Fruit fly (Drosophila melanogaster) whole organism, wandering third instar larva: ENCODE measurements around the gene cact.

Source experiments
- Abd-B ChIP-seq: fragments of >200 bp; optimal IDR thresholded peaks from 2 replicates; lab custom pipeline; 2017; ENCODE audit warnings: missing biosample characterization, missing genetic modification characterization
- CG32264 ChIP-seq: fragments of 200-800 bp; sonication (Bioruptor generic); optimal IDR thresholded peaks from 2 replicates; lab custom pipeline; 2016; ENCODE audit warnings: missing biosample characterization, missing genetic modification characterization
- CG9705 ChIP-seq: fragments of 200-800 bp; sonication (Bioruptor generic); optimal IDR thresholded peaks from 2 replicates; lab custom pipeline; 2018; ENCODE audit warnings: missing biosample characterization, mild to moderate bottlenecking, missing genetic modification characterization
- CrebA ChIP-seq: fragments of 200-800 bp; sonication (Bioruptor generic); optimal IDR thresholded peaks from 2 replicates; lab custom pipeline; 2016; ENCODE audit warnings: missing biosample characterization, mild to moderate bottlenecking, missing genetic modification characterization, borderline replicate concordance
- Dfd ChIP-seq: fragments of >200 bp; optimal IDR thresholded peaks from 2 replicates; lab custom pipeline; 2017; ENCODE audit warnings: missing biosample characterization, missing genetic modification characterization
- Dif ChIP-seq: fragments of 200-275, 200-300 bp; sonication (Bioruptor generic); optimal IDR thresholded peaks from 2 replicates; lab custom pipeline; 2018; ENCODE audit warnings: missing biosample characterization, missing genetic modification characterization; ENCODE audit not compliant: partially characterized antibody
- GATAd ChIP-seq: sonication (Bioruptor generic); optimal IDR thresholded peaks from 2 replicates; lab custom pipeline; 2016; ENCODE audit warnings: missing biosample characterization, missing genetic modification characterization
- HLH106 ChIP-seq: fragments of 200-800 bp; optimal IDR thresholded peaks from 3 replicates; lab custom pipeline; 2019; ENCODE audit warnings: missing biosample characterization, mild to moderate bottlenecking, missing genetic modification characterization, moderate library complexity
- Hnf4 ChIP-seq: fragments of 200-800 bp; sonication (Bioruptor generic); optimal IDR thresholded peaks from 2 replicates; lab custom pipeline; 2016; ENCODE audit warnings: missing biosample characterization, mild to moderate bottlenecking, missing genetic modification characterization
- Hr78 ChIP-seq: fragments of >200 bp; optimal IDR thresholded peaks from 2 replicates; lab custom pipeline; 2017; ENCODE audit warnings: missing biosample characterization, missing genetic modification characterization
- Hr83 ChIP-seq: fragments of 200-300 bp; sonication (Bioruptor generic); optimal IDR thresholded peaks from 2 replicates; lab custom pipeline; 2016; ENCODE audit warnings: missing biosample characterization, mild to moderate bottlenecking, missing genetic modification characterization, moderate library complexity; ENCODE audit not compliant: poor library complexity, severe bottlenecking
- Jra ChIP-seq: sonication (Bioruptor generic); optimal IDR thresholded peaks from 2 replicates; lab custom pipeline; 2016; ENCODE audit warnings: missing biosample characterization, missing genetic modification characterization
- Mio ChIP-seq: sonication (Bioruptor generic); optimal IDR thresholded peaks from 2 replicates; lab custom pipeline; 2016; ENCODE audit warnings: missing biosample characterization, missing genetic modification characterization
- Myc ChIP-seq: fragments of >200 bp; optimal IDR thresholded peaks from 2 replicates; lab custom pipeline; 2017
- N ChIP-seq: fragments of >200 bp; optimal IDR thresholded peaks from 2 replicates; lab custom pipeline; 2018; ENCODE audit warnings: missing biosample characterization, missing external identifiers, missing genetic modification characterization
- OdsH ChIP-seq: fragments of 200-800 bp; sonication (Bioruptor generic); optimal IDR thresholded peaks from 2 replicates; lab custom pipeline; 2016; ENCODE audit warnings: missing biosample characterization, mild to moderate bottlenecking, missing genetic modification characterization
- Rel ChIP-seq, 2 experiments: fragments of 200-800 bp; sonication (Bioruptor generic) in 1 of 2; optimal IDR thresholded peaks; 2 replicates in 1 of 2; 3 replicates in 1 of 2; lab custom pipeline; 2016 to 2019; ENCODE audit warnings: mild to moderate bottlenecking in 2 of 2, missing biosample characterization in 2 of 2, missing genetic modification characterization in 2 of 2, moderate library complexity in 1 of 2
- Sp1 ChIP-seq: fragments of 200-800 bp; sonication (Bioruptor generic); optimal IDR thresholded peaks from 3 replicates; lab custom pipeline; 2019; ENCODE audit warnings: missing biosample characterization, mild to moderate bottlenecking, missing genetic modification characterization, moderate library complexity
- Vsx2 ChIP-seq: fragments of 200-300, 225-300 bp; sonication (Bioruptor generic); optimal IDR thresholded peaks from 2 replicates; lab custom pipeline; 2018; ENCODE audit warnings: missing biosample characterization, missing genetic modification characterization; ENCODE audit not compliant: partially characterized antibody
- br ChIP-seq: fragments of 200-800 bp; sonication (Bioruptor generic); optimal IDR thresholded peaks from 2 replicates; lab custom pipeline; 2016; ENCODE audit warnings: missing biosample characterization, missing genetic modification characterization
- brk ChIP-seq: fragments of 200-800 bp; sonication (Bioruptor generic); optimal IDR thresholded peaks from 2 replicates; lab custom pipeline; 2016; ENCODE audit warnings: missing biosample characterization, mild to moderate bottlenecking, missing genetic modification characterization
- dl ChIP-seq, 2 experiments: fragments of 175-275, 200-275 bp in 1 of 2; fragments of 200-275 bp in 1 of 2; sonication (Bioruptor generic); optimal IDR thresholded peaks; lab custom pipeline; 2018; ENCODE audit warnings: mild to moderate bottlenecking in 2 of 2, missing biosample characterization in 2 of 2, missing genetic modification characterization in 2 of 2, moderate library complexity in 2 of 2; ENCODE audit not compliant: partially characterized antibody in 2 of 2, insufficient read depth in 1 of 2
- dmrt93B ChIP-seq: fragments of 200-800 bp; sonication (Bioruptor generic); optimal IDR thresholded peaks from 2 replicates; lab custom pipeline; 2018; ENCODE audit warnings: missing biosample characterization, mild to moderate bottlenecking, missing genetic modification characterization
- dsf ChIP-seq: sonication (Bioruptor generic); optimal IDR thresholded peaks from 2 replicates; lab custom pipeline; 2016; ENCODE audit warnings: missing biosample characterization, missing genetic modification characterization, borderline replicate concordance
- ey ChIP-seq: fragments of 200-800 bp; sonication (Bioruptor generic); optimal IDR thresholded peaks from 2 replicates; lab custom pipeline; 2016; ENCODE audit warnings: missing biosample characterization, missing genetic modification characterization
- foxo ChIP-seq, 2 experiments: fragments of 200-800 bp; sonication (Bioruptor generic); optimal IDR thresholded peaks; 2 replicates in 1 of 2; 3 replicates in 1 of 2; lab custom pipeline; 2016 to 2017; ENCODE audit warnings: missing biosample characterization in 2 of 2, missing genetic modification characterization in 2 of 2
- fru ChIP-seq: fragments of 200-800 bp; sonication (Bioruptor generic); optimal IDR thresholded peaks from 3 replicates; lab custom pipeline; 2016; ENCODE audit warnings: missing biosample characterization, mild to moderate bottlenecking, missing genetic modification characterization
- h ChIP-seq: fragments of 200-800 bp; sonication (Bioruptor generic); optimal IDR thresholded peaks from 3 replicates; lab custom pipeline; 2016; ENCODE audit warnings: missing biosample characterization, mild to moderate bottlenecking, missing genetic modification characterization
- jim ChIP-seq: fragments of 175-275, 200-325 bp; sonication (Bioruptor generic); optimal IDR thresholded peaks from 2 replicates; lab custom pipeline; 2016; ENCODE audit warnings: missing biosample characterization, mild to moderate bottlenecking, missing genetic modification characterization
- lola ChIP-seq: fragments of >200 bp; optimal IDR thresholded peaks from 2 replicates; lab custom pipeline; 2017; ENCODE audit warnings: missing biosample characterization, missing genetic modification characterization
- pan ChIP-seq: fragments of >200 bp; optimal IDR thresholded peaks from 2 replicates; lab custom pipeline; 2017
- psq ChIP-seq: fragments of 200-800 bp; sonication (Bioruptor generic); optimal IDR thresholded peaks from 3 replicates; lab custom pipeline; 2017; ENCODE audit warnings: missing biosample characterization, mild to moderate bottlenecking, missing genetic modification characterization, moderate library complexity
- rgr ChIP-seq: fragments of 200-800 bp; sonication (Bioruptor generic); optimal IDR thresholded peaks from 3 replicates; lab custom pipeline; 2016; ENCODE audit warnings: missing biosample characterization, mild to moderate bottlenecking, missing genetic modification characterization
- sage ChIP-seq: fragments of 200-800 bp; sonication (Bioruptor generic); optimal IDR thresholded peaks from 2 replicates; lab custom pipeline; 2016; ENCODE audit warnings: missing biosample characterization, mild to moderate bottlenecking, missing genetic modification characterization
- sv ChIP-seq: fragments of 200-800 bp; sonication (Bioruptor generic); optimal IDR thresholded peaks from 3 replicates; lab custom pipeline; 2016; ENCODE audit warnings: missing biosample characterization, missing genetic modification characterization
- tai ChIP-seq: sonication (Bioruptor generic); optimal IDR thresholded peaks from 2 replicates; lab custom pipeline; 2016; ENCODE audit warnings: missing biosample characterization, missing genetic modification characterization
- usp ChIP-seq: fragments of >200 bp; optimal IDR thresholded peaks from 2 replicates; lab custom pipeline; 2017; ENCODE audit warnings: missing biosample characterization, missing genetic modification characterization
- woc ChIP-seq: sonication (Bioruptor generic); optimal IDR thresholded peaks from 2 replicates; lab custom pipeline; 2016; ENCODE audit warnings: missing biosample characterization, mild to moderate bottlenecking, missing genetic modification characterization

cact gene

DNA sequence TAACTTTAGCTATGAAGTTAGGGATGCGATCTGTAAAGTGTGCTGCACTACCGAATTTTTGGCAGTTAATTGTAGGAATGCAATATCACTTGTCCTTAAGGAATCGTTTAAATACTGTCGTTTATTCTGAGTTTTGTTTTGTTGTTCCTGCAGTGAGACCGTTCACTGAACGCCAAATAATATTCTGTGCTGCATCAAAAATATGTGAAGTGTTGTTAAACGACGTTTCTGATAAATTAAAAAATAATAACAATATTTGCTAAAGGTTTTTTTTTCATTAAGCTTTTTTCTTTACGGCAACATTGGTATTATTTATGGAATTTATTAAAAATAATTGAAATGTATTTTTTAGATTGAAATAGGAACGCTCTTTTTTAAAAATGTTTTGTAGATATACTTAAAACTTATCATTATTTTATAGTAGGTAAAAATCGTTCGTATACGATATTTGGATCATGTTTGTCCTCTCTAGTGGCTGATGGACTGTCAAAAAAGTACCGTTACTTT lies 23.2 kb downstream of the cact start, which contains the start of gene GMF:
GMF (minus strand) TSS at position 182 of the 507 bp plus-strand sequence.
- no peak for TF ChIP-seq CG9705 (GFP tag; lab: Kevin White, UChicago)
- TF ChIP-seq CrebA (GFP tag; lab: Kevin White, UChicago) = no peak
- no peak for TF ChIP-seq tai (GFP tag; lab: Kevin White, UChicago)
- peak; percentile 30 for TF ChIP-seq HLH106 (tag; lab: Kevin White, UChicago)
- TF ChIP-seq usp (GFP tag; lab: Kevin White, UChicago) = no peak
- no peak for TF ChIP-seq CG32264 (GFP tag; lab: Kevin White, UChicago)
- no peak for TF ChIP-seq dl (GFP tag; optimal IDR thresholded peaks at IDR 0.05; lab: Kevin White, UChicago; ENCODE audit: insufficient read depth in 1 of 2, partially characterized antibody in 2 of 2)
- peak; percentile 19 for TF ChIP-seq ey (GFP tag; lab: Kevin White, UChicago)
- peak in 1 of 2 experiments; percentile 62 for TF ChIP-seq foxo (GFP tag; optimal IDR thresholded peaks at IDR 0.05; lab: Kevin White, UChicago)
- no peak for TF ChIP-seq Mio (GFP tag; lab: Kevin White, UChicago)
- TF ChIP-seq Hr83 = no peak
- no peak for TF ChIP-seq Abd-B
- TF ChIP-seq GATAd (GFP tag; lab: Kevin White, UChicago) = no peak
- TF ChIP-seq Myc (lab: Kevin White, UChicago) = no peak
- TF ChIP-seq br (GFP tag; lab: Kevin White, UChicago) = no peak
- TF ChIP-seq Dif = no peak
- no peak for TF ChIP-seq Vsx2 (GFP tag; lab: Kevin White, UChicago)
- TF ChIP-seq pan (lab: Kevin White, UChicago) = no peak
- no peak for TF ChIP-seq sage (GFP tag; lab: Kevin White, UChicago)
- no peak for TF ChIP-seq sv (GFP tag; lab: Kevin White, UChicago)
- TF ChIP-seq Jra (GFP tag; lab: Kevin White, UChicago) = peak; percentile 67
- TF ChIP-seq dmrt93B (GFP tag; lab: Kevin White, UChicago) = no peak
- peak; percentile 58 for TF ChIP-seq Hnf4 (GFP tag; lab: Kevin White, UChicago)
- peak; percentile 51 for TF ChIP-seq Sp1 (GFP tag; lab: Kevin White, UChicago)
- no peak for TF ChIP-seq Rel (GFP tag; optimal IDR thresholded peaks at IDR 0.05; lab: Kevin White, UChicago)
- peak; percentile 20 for TF ChIP-seq Rel (tag; optimal IDR thresholded peaks at IDR 0.05; lab: Kevin White, UChicago)
- no peak for TF ChIP-seq brk (GFP tag; lab: Kevin White, UChicago)
- TF ChIP-seq N = no peak
- TF ChIP-seq Dfd (GFP tag; lab: Kevin White, UChicago) = no peak
- peak; percentile 64 for TF ChIP-seq rgr (GFP tag; lab: Kevin White, UChicago)
- peak; percentile 57 for TF ChIP-seq woc (GFP tag; lab: Kevin White, UChicago)
- no peak for TF ChIP-seq Hr78 (GFP tag; lab: Kevin White, UChicago)
- TF ChIP-seq psq (GFP tag; lab: Kevin White, UChicago) = peak; percentile 21
- no peak for TF ChIP-seq OdsH
- no peak for TF ChIP-seq lola (GFP tag; lab: Kevin White, UChicago)
- no peak for TF ChIP-seq fru (GFP tag; lab: Kevin White, UChicago)
- no peak for TF ChIP-seq jim
- TF ChIP-seq dsf (GFP tag; lab: Kevin White, UChicago) = peak; percentile 23
- TF ChIP-seq h (GFP tag; lab: Kevin White, UChicago) = no peak

dm6 chr2L:16299466-16300311 lies 26.3 kb downstream of the cact start, which contains the start of the genes heix and CG17328:
Gene heix, minus strand, starts transcription at chr2L:16299858.
Gene CG17328, plus strand, starts transcription at chr2L:16299943.
- TF ChIP-seq Dfd (GFP tag; lab: Kevin White, UChicago) (no peak), CrebA (GFP tag; lab: Kevin White, UChicago) (no peak), Mio (GFP tag; lab: Kevin White, UChicago) (no peak), br (GFP tag; lab: Kevin White, UChicago) (no peak), Rel (GFP tag; optimal IDR thresholded peaks at IDR 0.05; lab: Kevin White, UChicago) (no peak), Rel (tag; optimal IDR thresholded peaks at IDR 0.05; lab: Kevin White, UChicago) (peak; percentile 19), foxo (GFP tag; optimal IDR thresholded peaks at IDR 0.05; lab: Kevin White, UChicago) (peak in 1 of 2 experiments; percentile 81), dsf (GFP tag; lab: Kevin White, UChicago) (peak; percentile 31), jim (no peak), CG32264 (GFP tag; lab: Kevin White, UChicago) (no peak), CG9705 (GFP tag; lab: Kevin White, UChicago) (peak; percentile 69), woc (GFP tag; lab: Kevin White, UChicago) (peak; percentile 83), Hr78 (GFP tag; lab: Kevin White, UChicago) (no peak), Vsx2 (GFP tag; lab: Kevin White, UChicago) (no peak), dmrt93B (GFP tag; lab: Kevin White, UChicago) (no peak), h (GFP tag; lab: Kevin White, UChicago) (no peak), pan (lab: Kevin White, UChicago) (no peak), dl (GFP tag; optimal IDR thresholded peaks at IDR 0.05; lab: Kevin White, UChicago; ENCODE audit: insufficient read depth in 1 of 2, partially characterized antibody in 2 of 2) (no peak), Hnf4 (GFP tag; lab: Kevin White, UChicago) (peak; percentile 67), GATAd (GFP tag; lab: Kevin White, UChicago) (no peak), ey (GFP tag; lab: Kevin White, UChicago) (peak; percentile 66), HLH106 (tag; lab: Kevin White, UChicago) (peak; percentile 81), psq (GFP tag; lab: Kevin White, UChicago) (peak; percentile 59), lola (GFP tag; lab: Kevin White, UChicago) (no peak), usp (GFP tag; lab: Kevin White, UChicago) (no peak), OdsH (peak; percentile 66), Sp1 (GFP tag; lab: Kevin White, UChicago) (peak; percentile 74), fru (GFP tag; lab: Kevin White, UChicago) (no peak), Jra (GFP tag; lab: Kevin White, UChicago) (peak; percentile 20), tai (GFP tag; lab: Kevin White, UChicago) (no peak), sv (GFP tag; lab: Kevin White, UChicago) (peak; percentile 66), N (no peak), Myc (lab: Kevin White, UChicago) (no peak), Dif (peak; percentile 6), sage (GFP tag; lab: Kevin White, UChicago) (no peak), rgr (GFP tag; lab: Kevin White, UChicago) (peak; percentile 74), Hr83 (no peak)
